Worm (Caenorhabditis elegans) whole organism, midembryonic: ENCODE data around the gene K01C8.2.

Source experiments
- med-1 ChIP-seq: sonication (generic microtip); optimal IDR thresholded peaks from 2 replicates; lab custom pipeline; 2017; ENCODE audit warnings: missing genetic modification characterization, mild to moderate bottlenecking, missing compliant biosample characterization, antibody characterized with exemption, missing genetic modification reagents; ENCODE audit not compliant: insufficient read depth
- tab-1 ChIP-seq: fragments of 200-800 bp; sonication (Bioruptor generic); IDR thresholded peaks from 2 replicates; pipeline ENCODE4 v1.3.6; 2022; ENCODE audit warnings: missing genetic modification characterization, missing compliant biosample characterization
- ztf-23 ChIP-seq: fragments of 200-800 bp; sonication (Bioruptor generic); IDR thresholded peaks from 2 replicates; pipeline ENCODE4 v1.3.6; 2022; ENCODE audit warnings: missing genetic modification reagents, missing genetic modification characterization, missing compliant biosample characterization

- TF ChIP-seq med-1 (GFP tag; lab: Kevin White, UChicago), result no peak
- TF ChIP-seq ztf-23 (GFP tag; lab: Robert Waterston, UW), result no peak
- no peak for TF ChIP-seq tab-1 (GFP tag; lab: Robert Waterston, UW)
Observed at ce11 chrII:8269351-8269750, at the start of gene K01C8.2.
